Worm (Caenorhabditis elegans) whole organism, mixed stage, embryonic: ENCODE data around the gene T05C12.4.

ENCODE experiments used
- blmp-1 ChIP-seq: fragments of 150-350 bp; optimal IDR thresholded peaks from 2 replicates; lab custom pipeline; 2014; ENCODE audit warnings: missing biosample characterization, missing genetic modification characterization
- ceh-39 ChIP-seq: fragments of 150-350 bp; optimal IDR thresholded peaks from 2 replicates; lab custom pipeline; 2014; ENCODE audit warnings: missing biosample characterization, missing genetic modification characterization
- ces-1 ChIP-seq: fragments of 150-350 bp; optimal IDR thresholded peaks from 2 replicates; lab custom pipeline; 2014; ENCODE audit warnings: missing biosample characterization, missing genetic modification reagents, missing genetic modification characterization
- lin-13 ChIP-seq: fragments of 150-350 bp; optimal IDR thresholded peaks from 2 replicates; lab custom pipeline; 2014; ENCODE audit warnings: missing biosample characterization, missing genetic modification characterization
- mls-2 ChIP-seq: sonication (generic microtip); optimal IDR thresholded peaks from 2 replicates; lab custom pipeline; 2016; ENCODE audit warnings: mild to moderate bottlenecking, missing genetic modification characterization, moderate library complexity, missing compliant biosample characterization
- nhr-12 ChIP-seq: fragments of 150-350 bp; optimal IDR thresholded peaks from 2 replicates; lab custom pipeline; 2014; ENCODE audit warnings: missing biosample characterization, missing genetic modification characterization
- nhr-237 ChIP-seq: fragments of 150-350 bp; optimal IDR thresholded peaks from 2 replicates; lab custom pipeline; 2014; ENCODE audit warnings: missing biosample characterization, missing genetic modification characterization
- nhr-28 ChIP-seq: fragments of 150-350 bp; optimal IDR thresholded peaks from 2 replicates; lab custom pipeline; 2014; ENCODE audit warnings: missing biosample characterization, missing genetic modification characterization
- nhr-76 ChIP-seq: sonication (generic microtip); optimal IDR thresholded peaks from 2 replicates; lab custom pipeline; 2017; ENCODE audit warnings: missing biosample characterization, missing genetic modification characterization
- pha-4 ChIP-seq: fragments of 150-350 bp; optimal IDR thresholded peaks from 2 replicates; lab custom pipeline; 2018; ENCODE audit warnings: missing biosample characterization, missing genetic modification reagents, missing genetic modification characterization
- unc-62 ChIP-seq: fragments of 150-350 bp; optimal IDR thresholded peaks from 2 replicates; lab custom pipeline; 2014; ENCODE audit warnings: missing biosample characterization, missing genetic modification reagents, missing genetic modification characterization

DNA sequence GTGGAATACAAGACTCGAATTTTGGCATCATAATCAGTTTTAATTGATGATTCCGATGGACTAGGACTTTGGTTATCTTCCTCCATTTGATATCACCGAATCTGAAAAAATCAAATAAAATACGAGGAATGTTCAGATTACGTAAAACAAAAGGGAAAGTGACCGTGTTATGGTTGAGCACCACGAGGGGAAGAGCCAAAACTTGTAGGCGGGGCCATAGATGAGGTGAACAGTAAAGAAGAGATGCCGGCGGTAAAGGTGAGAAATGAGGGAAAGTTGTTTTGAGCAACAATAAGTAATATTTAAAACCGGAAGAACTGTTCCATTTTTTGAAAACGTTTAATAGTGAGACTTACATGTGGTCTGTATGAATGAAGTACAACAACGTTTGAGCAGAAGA is 30.3 kb downstream of the T05C12.4 start, which contains the start of gene F10B5.3:
- TF ChIP-seq mls-2 (tag; lab: Kevin White, UChicago): no peak
- no peak for TF ChIP-seq pha-4 (tag; lab: Kevin White, UChicago)
- TF ChIP-seq blmp-1 (tag; lab: Kevin White, UChicago): no peak
- no peak for TF ChIP-seq nhr-12 (tag; lab: Kevin White, UChicago)
- no peak for TF ChIP-seq lin-13 (tag; lab: Kevin White, UChicago)
- TF ChIP-seq ceh-39 (tag; lab: Kevin White, UChicago): no peak
- TF ChIP-seq ces-1 (GFP tag; lab: Kevin White, UChicago): no peak
- no peak for TF ChIP-seq nhr-237 (tag; lab: Kevin White, UChicago)
- TF ChIP-seq nhr-28: no peak
- no peak for TF ChIP-seq nhr-76
- no peak for TF ChIP-seq unc-62 (GFP tag; lab: Kevin White, UChicago)
